Worm (Caenorhabditis elegans) whole organism, L2 larva: Measurements from ENCODE around the gene fbxa-144.

Experiments used
- C34F6.9 ChIP-seq: fragments of 150-350 bp; optimal IDR thresholded peaks from 2 replicates; lab custom pipeline; 2014; ENCODE audit warnings: missing biosample characterization, missing genetic modification characterization
- F13H6.1 ChIP-seq: sonication (generic microtip); optimal IDR thresholded peaks from 2 replicates; lab custom pipeline; 2016; ENCODE audit warnings: missing genetic modification characterization, missing compliant biosample characterization
- Y55F3AM.14 ChIP-seq: fragments of 200-800 bp; sonication (Bioruptor generic); optimal IDR thresholded peaks from 2 replicates; lab custom pipeline; 2018; ENCODE audit warnings: mild to moderate bottlenecking, missing genetic modification characterization, missing compliant biosample characterization
- ZK546.5 ChIP-seq: sonication (generic microtip); optimal IDR thresholded peaks from 2 replicates; lab custom pipeline; 2017; ENCODE audit warnings: missing biosample characterization, missing genetic modification characterization
- alr-1 ChIP-seq: fragments of 150-350 bp; optimal IDR thresholded peaks from 2 replicates; lab custom pipeline; 2014; ENCODE audit warnings: missing biosample characterization, missing genetic modification characterization
- aly-2 ChIP-seq: fragments of 150-350 bp; optimal IDR thresholded peaks from 2 replicates; lab custom pipeline; 2014; ENCODE audit warnings: missing biosample characterization, missing genetic modification characterization
- ama-1 ChIP-seq: fragments of 150-350 bp; optimal IDR thresholded peaks from 2 replicates; lab custom pipeline; 2018; ENCODE audit warnings: inconsistent platforms
- blmp-1 ChIP-seq: sonication (generic microtip); optimal IDR thresholded peaks from 2 replicates; lab custom pipeline; 2017; ENCODE audit warnings: missing genetic modification characterization, mild to moderate bottlenecking, missing compliant biosample characterization, antibody characterized with exemption, moderate library complexity; ENCODE audit not compliant: insufficient read depth
- crh-2 ChIP-seq: sonication (generic microtip); optimal IDR thresholded peaks from 2 replicates; lab custom pipeline; 2017; ENCODE audit warnings: missing biosample characterization, missing genetic modification characterization
- egl-27 ChIP-seq: sonication (generic microtip); optimal IDR thresholded peaks from 3 replicates; lab custom pipeline; 2017; ENCODE audit warnings: missing biosample characterization, missing genetic modification reagents, missing genetic modification characterization
- elt-1 ChIP-seq: fragments of 150-350 bp; optimal IDR thresholded peaks from 2 replicates; lab custom pipeline; 2014; ENCODE audit warnings: missing biosample characterization, missing genetic modification characterization
- fos-1 ChIP-seq: fragments of 150-350 bp; optimal IDR thresholded peaks from 2 replicates; lab custom pipeline; 2014; ENCODE audit warnings: missing biosample characterization, missing genetic modification characterization
- gmeb-1 ChIP-seq: fragments of 150-350 bp; optimal IDR thresholded peaks from 2 replicates; lab custom pipeline; 2014; ENCODE audit warnings: missing biosample characterization, missing genetic modification characterization
- lin-11 ChIP-seq: fragments of 150-350 bp; sonication (generic microtip); optimal IDR thresholded peaks from 2 replicates; lab custom pipeline; 2014; ENCODE audit warnings: missing biosample characterization, missing genetic modification characterization, inconsistent platforms, mixed read lengths
- lin-13 ChIP-seq: fragments of 150-350 bp; optimal IDR thresholded peaks from 2 replicates; lab custom pipeline; 2014; ENCODE audit warnings: missing biosample characterization, missing genetic modification reagents, missing genetic modification characterization
- lin-39 ChIP-seq: fragments of 150-350 bp; optimal IDR thresholded peaks from 2 replicates; lab custom pipeline; 2014; ENCODE audit warnings: missing biosample characterization, missing genetic modification reagents, missing genetic modification characterization
- mab-5 ChIP-seq: fragments of 150-350 bp; optimal IDR thresholded peaks from 2 replicates; lab custom pipeline; 2014; ENCODE audit warnings: missing biosample characterization, missing genetic modification characterization
- mbf-1 ChIP-seq: sonication (generic microtip); optimal IDR thresholded peaks from 2 replicates; lab custom pipeline; 2017; ENCODE audit warnings: missing biosample characterization, missing genetic modification characterization
- mdl-1 ChIP-seq, 2 experiments: fragments of 150-350 bp in 1 of 2; sonication (generic microtip) in 1 of 2; optimal IDR thresholded peaks; 2 replicates each; lab custom pipeline; 2017; ENCODE audit warnings: missing biosample characterization in 2 of 2, missing genetic modification characterization in 2 of 2
- nhr-10 ChIP-seq: sonication (generic microtip); optimal IDR thresholded peaks from 2 replicates; lab custom pipeline; 2017; ENCODE audit warnings: missing biosample characterization, missing genetic modification characterization
- nhr-11 ChIP-seq: fragments of 150-350 bp; optimal IDR thresholded peaks from 2 replicates; lab custom pipeline; 2014; ENCODE audit warnings: missing biosample characterization, missing genetic modification characterization
- nhr-129 ChIP-seq: fragments of 150-350 bp; optimal IDR thresholded peaks from 2 replicates; lab custom pipeline; 2014; ENCODE audit warnings: missing biosample characterization, missing genetic modification characterization
- nhr-21 ChIP-seq: fragments of 150-350 bp; optimal IDR thresholded peaks from 2 replicates; lab custom pipeline; 2014; ENCODE audit warnings: missing biosample characterization, missing genetic modification characterization
- nhr-23 ChIP-seq: fragments of 150-350 bp; optimal IDR thresholded peaks from 2 replicates; lab custom pipeline; 2014; ENCODE audit warnings: missing biosample characterization, missing genetic modification reagents, missing genetic modification characterization
- nhr-237 ChIP-seq: fragments of 150-350 bp; optimal IDR thresholded peaks from 2 replicates; lab custom pipeline; 2014; ENCODE audit warnings: missing biosample characterization, missing genetic modification characterization
- nhr-77 ChIP-seq: fragments of 150-350 bp; optimal IDR thresholded peaks from 2 replicates; lab custom pipeline; 2014; ENCODE audit warnings: missing biosample characterization, missing genetic modification characterization
- sem-4 ChIP-seq: fragments of 150-350 bp; optimal IDR thresholded peaks from 2 replicates; lab custom pipeline; 2014; ENCODE audit warnings: missing biosample characterization, missing genetic modification reagents, missing genetic modification characterization
- skn-1 ChIP-seq: sonication (generic microtip); optimal IDR thresholded peaks from 2 replicates; lab custom pipeline; 2017; ENCODE audit warnings: missing biosample characterization, missing genetic modification characterization
- sma-3 ChIP-seq: sonication (generic microtip); optimal IDR thresholded peaks from 2 replicates; lab custom pipeline; 2016; ENCODE audit warnings: missing genetic modification reagents, missing genetic modification characterization, missing compliant biosample characterization
- sma-9 ChIP-seq, 2 experiments: fragments of 150-350 bp in 1 of 2; sonication (generic microtip) in 1 of 2; optimal IDR thresholded peaks; 2 replicates each; lab custom pipeline; 2014 to 2016; ENCODE audit warnings: missing genetic modification characterization in 2 of 2, mild to moderate bottlenecking in 1 of 2, missing biosample characterization in 1 of 2, missing compliant biosample characterization in 1 of 2, missing genetic modification reagents in 1 of 2, moderate library complexity in 1 of 2
- snpc-4 ChIP-seq: fragments of 150-350 bp; optimal IDR thresholded peaks from 2 replicates; lab custom pipeline; 2014; ENCODE audit warnings: missing biosample characterization, missing genetic modification characterization
- unc-39 ChIP-seq: fragments of 150-350 bp; optimal IDR thresholded peaks from 2 replicates; lab custom pipeline; 2014; ENCODE audit warnings: missing biosample characterization, missing genetic modification characterization
- unc-62 ChIP-seq: fragments of 150-350 bp; optimal IDR thresholded peaks from 2 replicates; lab custom pipeline; 2014; ENCODE audit warnings: missing biosample characterization, missing genetic modification reagents, missing genetic modification characterization
- ztf-4 ChIP-seq: fragments of 150-350 bp; optimal IDR thresholded peaks from 2 replicates; lab custom pipeline; 2014; ENCODE audit warnings: missing biosample characterization, missing genetic modification characterization

The fbxa-144 gene

ce11 chrV:16121451-16121850 lies 11.2 kb downstream of the fbxa-144 start:
- TF ChIP-seq elt-1 (tag; lab: Kevin White, UChicago) (no peak), fos-1 (tag; lab: Kevin White, UChicago) (peak; percentile 24)

DNA sequence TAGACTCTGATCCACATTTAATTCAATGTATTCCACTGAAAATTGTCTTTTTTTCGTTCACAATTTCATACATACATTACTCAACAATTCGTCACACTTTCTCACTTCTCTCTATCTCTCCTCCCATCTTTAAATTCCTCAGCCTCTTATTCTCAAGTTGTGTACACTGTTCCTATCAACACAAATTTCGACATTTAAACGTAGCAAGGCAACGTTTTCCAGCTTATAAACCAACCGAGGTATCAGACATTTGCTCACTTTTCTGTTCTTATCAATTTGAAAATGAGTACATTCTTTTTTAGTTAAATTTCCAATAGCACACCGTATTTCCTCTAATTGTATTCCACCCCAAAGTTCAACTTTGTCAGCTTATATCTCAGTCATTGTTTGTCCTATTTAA lies 11.7 kb downstream of the fbxa-144 start, which contains the start of gene skr-3:
Gene skr-3, plus strand, starts transcription at position 163 of the 400 bp plus-strand sequence.
- TF ChIP-seq nhr-10 (tag; lab: Kevin White, UChicago) (no peak), fos-1 (tag; lab: Kevin White, UChicago) (peak; percentile 71), snpc-4 (tag; lab: Kevin White, UChicago) (no peak), sem-4 (no peak), sma-9 (GFP tag; optimal IDR thresholded peaks at IDR 0.05; lab: Kevin White, UChicago) (peak; percentile 38), sma-9 (tag; optimal IDR thresholded peaks at IDR 0.05; lab: Kevin White, UChicago) (no peak), mbf-1 (tag; lab: Kevin White, UChicago) (no peak)

DNA sequence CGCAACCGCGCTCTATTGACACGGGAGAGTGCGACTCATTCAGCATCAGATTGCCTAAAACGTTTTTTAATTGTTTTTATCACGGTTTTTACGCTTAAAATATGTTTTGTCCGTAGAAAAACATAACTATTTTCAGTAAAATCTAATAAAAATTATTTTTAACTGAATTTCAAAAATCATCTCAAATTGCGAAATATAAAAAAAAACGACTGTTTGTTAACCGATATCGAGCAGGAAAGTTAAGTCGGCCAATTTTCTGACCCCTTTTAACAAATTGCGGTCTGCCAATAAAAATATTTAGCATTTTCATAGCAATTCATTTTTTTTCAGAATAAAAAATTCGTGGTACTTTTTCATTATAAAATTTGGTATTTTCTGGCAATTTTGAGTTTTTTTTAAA lies 12.1 kb downstream of the fbxa-144 start:
- TF ChIP-seq lin-11 (tag; lab: Kevin White, UChicago) (no peak), crh-2 (tag; lab: Kevin White, UChicago) (no peak), sma-3 (GFP tag; lab: Kevin White, UChicago) (no peak), nhr-21 (tag; lab: Kevin White, UChicago) (no peak), C34F6.9 (tag; lab: Kevin White, UChicago) (no peak), nhr-10 (tag; lab: Kevin White, UChicago) (no peak), unc-62 (GFP tag; lab: Kevin White, UChicago) (no peak), sem-4 (no peak), ZK546.5 (tag; lab: Kevin White, UChicago) (no peak), fos-1 (tag; lab: Kevin White, UChicago) (no peak), skn-1 (tag; lab: Kevin White, UChicago) (no peak), F13H6.1 (tag; lab: Kevin White, UChicago) (no peak), ztf-4 (tag; lab: Kevin White, UChicago) (no peak), alr-1 (tag; lab: Kevin White, UChicago) (no peak), mdl-1 (tag; optimal IDR thresholded peaks at IDR 0.05; lab: Kevin White, UChicago) (no peak), gmeb-1 (no peak), nhr-129 (tag; lab: Kevin White, UChicago) (no peak), nhr-11 (tag; lab: Kevin White, UChicago) (no peak)

- TF ChIP-seq lin-13 (GFP tag; lab: Kevin White, UChicago) (no peak), lin-39 (tag; lab: Kevin White, UChicago) (no peak), unc-39 (tag; lab: Kevin White, UChicago) (no peak), skn-1 (tag; lab: Kevin White, UChicago) (no peak), nhr-10 (tag; lab: Kevin White, UChicago) (no peak), nhr-77 (no peak), aly-2 (tag; lab: Kevin White, UChicago) (no peak), nhr-23 (tag; lab: Kevin White, UChicago) (no peak), ZK546.5 (tag; lab: Kevin White, UChicago) (no peak), Y55F3AM.14 (no peak), mab-5 (tag; lab: Kevin White, UChicago) (no peak), ama-1 (no peak), gmeb-1 (no peak), C34F6.9 (tag; lab: Kevin White, UChicago) (no peak), blmp-1 (tag; lab: Kevin White, UChicago) (no peak), nhr-21 (tag; lab: Kevin White, UChicago) (no peak), mbf-1 (tag; lab: Kevin White, UChicago) (no peak), fos-1 (tag; lab: Kevin White, UChicago) (no peak)
- TF ChIP-seq, all 48 proteins: peak for 0
These were observed 14.0 kb downstream of the fbxa-144 start, which contains the start of gene str-103 for ce11 chrV:16118601-16119000. str-103 (minus strand) TSS chrV:16118701.

DNA sequence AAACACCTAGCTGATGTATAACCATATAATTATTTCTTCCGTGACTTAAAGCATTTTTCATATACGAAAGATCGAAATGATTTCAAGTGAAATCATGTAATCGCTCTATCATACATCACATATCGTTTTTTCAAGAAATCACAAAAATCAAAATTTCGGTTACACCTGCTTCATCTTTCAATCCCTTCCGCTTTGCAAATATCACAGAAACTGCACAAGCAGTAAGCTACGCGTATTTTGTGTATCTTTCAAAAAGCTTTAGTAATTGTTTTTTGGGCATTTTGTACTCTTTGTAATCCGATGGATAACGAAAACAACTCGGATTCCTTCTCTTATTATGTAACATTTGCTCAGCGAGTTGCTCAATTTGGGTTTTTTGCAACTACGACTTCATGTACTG lies 17.2 kb downstream of the fbxa-144 start, which contains the start of gene str-25:
Gene str-25, plus strand, starts transcription at position 301 of the 400 bp plus-strand sequence.
- TF ChIP-seq egl-27 (tag; lab: Kevin White, UChicago) (no peak), sma-9 (GFP tag; optimal IDR thresholded peaks at IDR 0.05; lab: Kevin White, UChicago) (no peak), sma-9 (tag; optimal IDR thresholded peaks at IDR 0.05; lab: Kevin White, UChicago) (no peak), nhr-129 (tag; lab: Kevin White, UChicago) (no peak), nhr-237 (no peak)
